Fruit fly (Drosophila melanogaster) whole organism, embryonic: ENCODE results near the gene CG31821.
A peak's percentile ranks its signal among the peaks of the same experiment; 100 is the strongest.

Experiments
- Awh ChIP-seq: fragments of 200-800 bp; sonication (Bioruptor generic); IDR thresholded peaks from 2 replicates; pipeline ENCODE4, ENCODE4 v1.3.6; 2022; ENCODE audit warnings: missing biosample characterization, missing genetic modification characterization
- Bteb2 ChIP-seq: fragments of 200-800 bp; sonication (Bioruptor generic); optimal IDR thresholded peaks from 2 replicates; lab custom pipeline; 2016; ENCODE audit warnings: missing biosample characterization, missing genetic modification characterization
- C15 ChIP-seq: fragments of 200-800 bp; sonication (Bioruptor generic); IDR thresholded peaks from 3 replicates; pipeline ENCODE4 v1.3.6; 2022; ENCODE audit warnings: missing biosample characterization, missing genetic modification characterization
- CG12744 ChIP-seq: fragments of 200-800 bp; sonication (Bioruptor generic); optimal IDR thresholded peaks from 2 replicates; lab custom pipeline; 2016; ENCODE audit warnings: missing biosample characterization, missing genetic modification characterization
- CG14860 ChIP-seq: fragments of 200-800 bp; sonication (Bioruptor generic); IDR thresholded peaks from 3 replicates; pipeline ENCODE4 v1.3.6; 2022; ENCODE audit warnings: missing biosample characterization, missing genetic modification characterization; ENCODE audit not compliant: partially characterized antibody
- CG15011 ChIP-seq: fragments of 200-800 bp; sonication (Bioruptor generic); optimal IDR thresholded peaks from 3 replicates; lab custom pipeline; 2018; ENCODE audit warnings: missing biosample characterization, mild to moderate bottlenecking, missing genetic modification characterization
- CG15269 ChIP-seq: fragments of 200-800 bp; sonication (Bioruptor generic); optimal IDR thresholded peaks from 2 replicates; lab custom pipeline; 2018; ENCODE audit warnings: missing biosample characterization, mild to moderate bottlenecking, missing genetic modification characterization, moderate library complexity
- CG15601 ChIP-seq: fragments of 200-800 bp; sonication (Bioruptor generic); optimal IDR thresholded peaks from 3 replicates; lab custom pipeline; 2019; ENCODE audit warnings: missing biosample characterization, mild to moderate bottlenecking, missing genetic modification characterization, moderate library complexity
- CG1647 ChIP-seq: fragments of 200-800 bp; sonication (Bioruptor generic); optimal IDR thresholded peaks from 3 replicates; lab custom pipeline; 2016; ENCODE audit warnings: missing biosample characterization, missing genetic modification characterization
- CG16815 ChIP-seq: fragments of 200-800 bp; sonication (Bioruptor generic); optimal IDR thresholded peaks from 3 replicates; lab custom pipeline; 2017; ENCODE audit warnings: missing biosample characterization, mild to moderate bottlenecking, missing genetic modification characterization
- CG17361 ChIP-seq: fragments of 200-800 bp; sonication (Bioruptor generic); IDR thresholded peaks from 3 replicates; pipeline ENCODE4 v1.3.6; 2022; ENCODE audit warnings: missing biosample characterization, missing genetic modification characterization
- CG17385 ChIP-seq: fragments of 200-800 bp; sonication (Bioruptor generic); optimal IDR thresholded peaks from 3 replicates; lab custom pipeline; 2018; ENCODE audit warnings: missing biosample characterization, mild to moderate bottlenecking, missing genetic modification characterization
- CG17829 ChIP-seq: fragments of 200-800 bp; optimal IDR thresholded peaks from 2 replicates; lab custom pipeline; 2019; ENCODE audit warnings: missing biosample characterization, mild to moderate bottlenecking, missing genetic modification characterization, moderate library complexity
- CG2678 ChIP-seq: fragments of 200-800 bp; sonication (Bioruptor generic); optimal IDR thresholded peaks from 3 replicates; lab custom pipeline; 2019; ENCODE audit warnings: missing biosample characterization, mild to moderate bottlenecking, missing genetic modification characterization, moderate library complexity
- CG2889 ChIP-seq: fragments of 200-800 bp; sonication (Bioruptor generic); IDR thresholded peaks from 3 replicates; pipeline ENCODE4 v1.3.6; 2022; ENCODE audit warnings: missing biosample characterization, missing genetic modification characterization
- CG4854 ChIP-seq: fragments of 200-800 bp; sonication (Bioruptor generic); optimal IDR thresholded peaks from 2 replicates; lab custom pipeline; 2016; ENCODE audit warnings: missing biosample characterization, missing genetic modification characterization, inconsistent platforms
- CG6683 ChIP-seq: fragments of 200-800 bp; sonication (Bioruptor generic); optimal IDR thresholded peaks from 2 replicates; lab custom pipeline; 2017; ENCODE audit warnings: missing biosample characterization, mild to moderate bottlenecking, missing genetic modification characterization, missing genetic modification reagents
- CG6813 ChIP-seq: fragments of 200-800 bp; sonication (Bioruptor generic); optimal IDR thresholded peaks from 2 replicates; lab custom pipeline; 2017; ENCODE audit warnings: missing biosample characterization, missing genetic modification characterization, mild to moderate bottlenecking, moderate library complexity, missing genetic modification reagents
- CG7987 ChIP-seq: fragments of 200-800 bp; sonication (Bioruptor generic); optimal IDR thresholded peaks from 2 replicates; lab custom pipeline; 2018; ENCODE audit warnings: missing biosample characterization, mild to moderate bottlenecking, missing genetic modification characterization, moderate library complexity
- CG8089 ChIP-seq: fragments of 200-800 bp; sonication (Bioruptor generic); optimal IDR thresholded peaks from 3 replicates; lab custom pipeline; 2016; ENCODE audit warnings: missing biosample characterization, missing genetic modification characterization
- CHES-1-like ChIP-seq: fragments of 200-800 bp; sonication (Bioruptor generic); optimal IDR thresholded peaks from 2 replicates; lab custom pipeline; 2016; ENCODE audit warnings: missing biosample characterization, missing genetic modification characterization
- CTCF ChIP-seq: fragments of 200-800 bp; sonication (Bioruptor generic); optimal IDR thresholded peaks from 2 replicates; lab custom pipeline; 2017; ENCODE audit warnings: missing biosample characterization, mild to moderate bottlenecking, missing genetic modification characterization, moderate library complexity
- Chrac-16 ChIP-seq: fragments of 200-800 bp; sonication (Bioruptor generic); optimal IDR thresholded peaks from 3 replicates; lab custom pipeline; 2016; ENCODE audit warnings: missing biosample characterization, missing genetic modification characterization
- ERR ChIP-seq: fragments of 200-800 bp; sonication (Bioruptor generic); optimal IDR thresholded peaks from 2 replicates; lab custom pipeline; 2016; ENCODE audit warnings: missing biosample characterization, missing genetic modification characterization
- Eip74EF ChIP-seq, 2 experiments: fragments of 200-800 bp in 1 of 2; fragments of >200 bp in 1 of 2; sonication (Bioruptor generic) in 1 of 2; optimal IDR thresholded peaks; 2 replicates each; lab custom pipeline; 2017 to 2019; ENCODE audit warnings: missing biosample characterization in 2 of 2, missing genetic modification characterization in 2 of 2, mild to moderate bottlenecking in 1 of 2, moderate library complexity in 1 of 2
- GATAe ChIP-seq: fragments of 200-800 bp; sonication (Bioruptor generic); conservative IDR thresholded peaks from 2 replicates; pipeline ENCODE4 v1.3.6; 2022; ENCODE audit warnings: missing biosample characterization, missing genetic modification characterization
- HLH3B ChIP-seq: fragments of 200-800 bp; sonication (Bioruptor generic); IDR thresholded peaks from 2 replicates; pipeline ENCODE4 v1.3.6; 2022; ENCODE audit warnings: missing biosample characterization, missing genetic modification characterization
- Hand ChIP-seq: fragments of 200-800 bp; sonication (Bioruptor generic); optimal IDR thresholded peaks from 2 replicates; lab custom pipeline; 2017; ENCODE audit warnings: mild to moderate bottlenecking, missing biosample characterization, missing genetic modification reagents, missing genetic modification characterization
- Mes4 ChIP-seq: fragments of 200-800 bp; sonication (Bioruptor generic); optimal IDR thresholded peaks from 2 replicates; lab custom pipeline; 2016; ENCODE audit warnings: missing biosample characterization, missing genetic modification characterization
- NfI ChIP-seq: fragments of 200-800 bp; sonication (Bioruptor generic); optimal IDR thresholded peaks from 3 replicates; lab custom pipeline; 2018; ENCODE audit warnings: missing biosample characterization, mild to moderate bottlenecking, missing genetic modification characterization, moderate library complexity
- Opbp ChIP-seq: fragments of 200-800 bp; sonication (Bioruptor generic); IDR thresholded peaks from 3 replicates; pipeline ENCODE4 v1.3.6; 2022; ENCODE audit warnings: missing biosample characterization, missing genetic modification characterization; ENCODE audit not compliant: partially characterized antibody
- Rfx ChIP-seq: fragments of 200-800 bp; sonication (Bioruptor generic); IDR thresholded peaks from 2 replicates; pipeline ENCODE4 v1.3.6; 2022; ENCODE audit warnings: missing biosample characterization, missing genetic modification characterization
- Taf1 ChIP-seq: fragments of 200-800 bp; sonication (Bioruptor generic); IDR thresholded peaks from 2 replicates; pipeline ENCODE4 v1.3.6; 2022; ENCODE audit warnings: missing biosample characterization, missing genetic modification characterization
- Tbp ChIP-seq: fragments of >200 bp; optimal IDR thresholded peaks from 2 replicates; lab custom pipeline; 2018; ENCODE audit warnings: missing biosample characterization, missing genetic modification characterization
- ap ChIP-seq: fragments of 200-800 bp; sonication (Bioruptor generic); IDR thresholded peaks from 2 replicates; pipeline ENCODE4 v1.3.6; 2022; ENCODE audit warnings: missing biosample characterization, missing genetic modification characterization
- crc ChIP-seq: fragments of 200-800 bp; sonication (Bioruptor generic); optimal IDR thresholded peaks from 2 replicates; lab custom pipeline; 2016; ENCODE audit warnings: missing biosample characterization, missing genetic modification characterization
- gro ChIP-seq: fragments of 200-800 bp; sonication (Bioruptor generic); optimal IDR thresholded peaks from 2 replicates; lab custom pipeline; 2016; ENCODE audit warnings: missing biosample characterization, missing genetic modification characterization
- kah ChIP-seq: fragments of 200-800 bp; sonication (Bioruptor generic); optimal IDR thresholded peaks from 2 replicates; lab custom pipeline; 2018; ENCODE audit warnings: missing biosample characterization, mild to moderate bottlenecking, missing genetic modification characterization
- lmd ChIP-seq: fragments of 200-800 bp; sonication (Bioruptor generic); IDR thresholded peaks from 2 replicates; pipeline ENCODE4 v1.3.6; 2022; ENCODE audit warnings: missing biosample characterization, missing genetic modification characterization
- oc ChIP-seq: fragments of 200-800 bp; sonication (Bioruptor generic); optimal IDR thresholded peaks from 2 replicates; lab custom pipeline; 2018; ENCODE audit warnings: missing biosample characterization, mild to moderate bottlenecking, missing genetic modification characterization, moderate library complexity
- pan ChIP-seq, 4 experiments: fragments of >200 bp in 3 of 4; fragments of 200-800 bp in 1 of 4; sonication (Bioruptor generic) in 1 of 4; optimal IDR thresholded peaks in 3 of 4; IDR thresholded peaks in 1 of 4; 2 replicates each; pipeline versions ENCODE4 v1.3.6 to Lab custom; 2017 to 2022; ENCODE audit warnings: missing biosample characterization in 2 of 4, missing genetic modification characterization in 2 of 4, mixed read lengths in 1 of 4
- sc ChIP-seq, 3 experiments: fragments of >200 bp in 2 of 3; fragments of 200-800 bp in 1 of 3; sonication (Bioruptor generic) in 1 of 3; optimal IDR thresholded peaks; 2 replicates in 2 of 3; 3 replicates in 1 of 3; lab custom pipeline; 2017; ENCODE audit warnings: mild to moderate bottlenecking in 1 of 3, missing biosample characterization in 1 of 3, missing genetic modification characterization in 1 of 3, missing genetic modification reagents in 1 of 3
- schlank ChIP-seq: fragments of 200-800 bp; sonication (Bioruptor generic); optimal IDR thresholded peaks from 2 replicates; lab custom pipeline; 2018; ENCODE audit warnings: missing biosample characterization, mild to moderate bottlenecking, missing genetic modification characterization
- tap ChIP-seq: fragments of 200-800 bp; optimal IDR thresholded peaks from 3 replicates; lab custom pipeline; 2019; ENCODE audit warnings: missing biosample characterization, mild to moderate bottlenecking, missing genetic modification characterization, moderate library complexity
- tll ChIP-seq, 2 experiments: fragments of 200-800 bp in 1 of 2; fragments of >200 bp in 1 of 2; sonication (Bioruptor generic) in 1 of 2; optimal IDR thresholded peaks; 2 replicates each; lab custom pipeline; 2017 to 2019; ENCODE audit warnings: missing biosample characterization in 2 of 2, missing genetic modification characterization in 2 of 2, mild to moderate bottlenecking in 1 of 2, moderate library complexity in 1 of 2
- trem ChIP-seq: fragments of 200-800 bp; optimal IDR thresholded peaks from 3 replicates; lab custom pipeline; 2019; ENCODE audit warnings: missing biosample characterization, mild to moderate bottlenecking, missing genetic modification characterization, moderate library complexity
- wdn ChIP-seq: fragments of 200-800 bp; sonication (Bioruptor generic); IDR thresholded peaks from 2 replicates; pipeline ENCODE4 v1.3.6; 2022; ENCODE audit warnings: missing biosample characterization, missing genetic modification characterization
- zen2 ChIP-seq: fragments of 200-800 bp; sonication (Bioruptor generic); IDR thresholded peaks from 3 replicates; pipeline ENCODE4 v1.3.6; 2022; ENCODE audit warnings: missing biosample characterization, missing genetic modification characterization; ENCODE audit not compliant: partially characterized antibody

The CG31821 gene

dm6 chr2L:15912901-15913673 lies 10.9 kb upstream of the CG31821 start (continued):
- TF ChIP-seq Tbp (no peak), CG12744 (no peak), sc (optimal IDR thresholded peaks at IDR 0.05; lab: Kevin White, UChicago) (no peak), sc (GFP tag; optimal IDR thresholded peaks at IDR 0.05; lab: Kevin White, UChicago) (peak; percentile 86), Taf1 (GFP tag; lab: Robert Waterston, UW) (no peak), Eip74EF (GFP tag; optimal IDR thresholded peaks at IDR 0.05; lab: Kevin White, UChicago) (peak in 1 of 2 experiments; percentile 84), CG6683 (GFP tag; lab: Kevin White, UChicago) (no peak), CG1647 (no peak), Mes4 (GFP tag; lab: Kevin White, UChicago) (no peak), pan (optimal IDR thresholded peaks at IDR 0.05; lab: Kevin White, UChicago) (no peak), pan (GFP tag; optimal IDR thresholded peaks at IDR 0.05 in 1 of 2, IDR thresholded peaks at IDR 0.05 in 1 of 2) (peak in 1 of 2 experiments; percentile 31), Opbp (GFP tag; lab: Robert Waterston, UW) (no peak), tap (tag; lab: Kevin White, UChicago) (peak; percentile 67), CG2889 (GFP tag; lab: Robert Waterston, UW) (no peak), CG2678 (tag; lab: Kevin White, UChicago) (peak; percentile 93), CG6813 (peak; percentile 3), oc (tag; lab: Kevin White, UChicago) (peak; percentile 64), GATAe (GFP tag; lab: Robert Waterston, UW) (peak; percentile 67), tll (GFP tag; optimal IDR thresholded peaks at IDR 0.05; lab: Kevin White, UChicago) (no peak), HLH3B (GFP tag; lab: Robert Waterston, UW) (0 out of 2 replicates have a peak, but pooled peaks have one; percentile 6), CG7987 (GFP tag; lab: Kevin White, UChicago) (peak; percentile 82), ERR (peak; percentile 40), wdn (GFP tag; lab: Robert Waterston, UW) (no peak), Awh (GFP tag; lab: Robert Waterston, UW) (no peak), CG17829 (tag; lab: Kevin White, UChicago) (peak; percentile 81), NfI (GFP tag; lab: Kevin White, UChicago) (peak; percentile 58), Chrac-16 (GFP tag; lab: Kevin White, UChicago) (peak; percentile 38), C15 (GFP tag; lab: Robert Waterston, UW) (no peak), zen2 (GFP tag; lab: Robert Waterston, UW) (no peak), CG16815 (GFP tag; lab: Kevin White, UChicago) (peak; percentile 48), CG15269 (tag; lab: Kevin White, UChicago) (peak; percentile 83), CG4854 (GFP tag; lab: Kevin White, UChicago) (no peak), CG17361 (GFP tag; lab: Robert Waterston, UW) (peak; percentile 97), lmd (GFP tag; lab: Robert Waterston, UW) (peak; percentile 61), CG17385 (GFP tag; lab: Kevin White, UChicago) (peak; percentile 79), Rfx (GFP tag; lab: Robert Waterston, UW) (peak; percentile 58), CTCF (peak; percentile 48), trem (tag; lab: Kevin White, UChicago) (peak; percentile 68), crc (GFP tag; lab: Kevin White, UChicago) (no peak), CG15601 (peak; percentile 80), CG15011 (GFP tag; lab: Kevin White, UChicago) (no peak), kah (no peak), CG8089 (GFP tag; lab: Kevin White, UChicago) (no peak), CHES-1-like (GFP tag; lab: Kevin White, UChicago) (no peak), ap (GFP tag; lab: Robert Waterston, UW) (peak; percentile 27; the same call in 1 of the 2 replicates), Bteb2 (GFP tag; lab: Kevin White, UChicago) (no peak), schlank (tag; lab: Kevin White, UChicago) (peak; percentile 17), Hand (no peak), CG14860 (GFP tag; lab: Robert Waterston, UW) (no peak), gro (peak; percentile 47)
